Fruit fly (Drosophila melanogaster) whole organism: ENCODE measurements around the gene SLC22A.

Source experiments
- Dll ChIP-seq: fragments of >200 bp; optimal IDR thresholded peaks from 2 replicates; lab custom pipeline; 2017
- EcR ChIP-seq, 2 experiments: fragments of >200 bp; optimal IDR thresholded peaks; 2 replicates each; lab custom pipeline; 2017; ENCODE audit warnings: missing biosample characterization in 2 of 2, missing genetic modification characterization in 2 of 2, missing genetic modification reagents in 2 of 2

DNA sequence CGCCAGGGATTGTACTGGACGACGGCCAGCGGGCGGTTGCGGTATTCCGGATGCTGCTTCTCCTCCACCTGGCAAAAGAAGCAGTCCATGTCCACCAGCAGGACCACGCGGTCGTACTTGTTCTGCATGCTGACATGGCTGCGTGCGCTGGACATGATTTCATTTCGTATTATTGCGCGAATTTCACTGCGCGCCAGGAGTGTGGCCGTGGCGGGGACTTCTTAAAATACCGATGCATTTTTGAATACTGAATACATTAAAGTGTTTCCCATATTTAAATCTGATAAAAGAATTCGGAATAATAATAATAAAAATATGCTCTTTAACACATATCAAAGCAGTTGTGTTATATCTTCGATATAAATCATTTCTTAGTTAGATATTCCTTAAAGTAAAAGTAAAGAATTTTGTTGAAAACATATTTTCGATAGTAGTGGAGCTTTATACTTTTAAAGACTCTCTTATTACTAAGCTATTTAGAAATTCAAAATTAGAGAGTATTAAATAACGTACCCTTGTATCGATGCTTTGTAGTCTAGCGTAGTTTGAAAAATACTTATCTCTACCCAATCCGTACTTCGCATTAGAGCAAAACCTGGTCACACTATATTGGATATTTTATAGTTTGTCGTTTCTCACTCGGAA lies 7.2 kb downstream of the SLC22A start, which contains the start of the genes PolH and CG14562:
- TF ChIP-seq Dll (no peak), EcR (GFP tag; optimal IDR thresholded peaks at IDR 0.05; lab: Kevin White, UChicago) (no peak)
